Fruit fly (Drosophila melanogaster) whole organism, prepupa: Measurements from ENCODE around the gene Ire1.

ENCODE experiments used
- Blimp-1 ChIP-seq: fragments of 200-800 bp; sonication (Bioruptor generic); optimal IDR thresholded peaks from 3 replicates; lab custom pipeline; 2017; ENCODE audit warnings: missing biosample characterization, missing genetic modification characterization, mild to moderate bottlenecking, moderate library complexity, missing genetic modification reagents
- CG10631 ChIP-seq: fragments of 200-800 bp; sonication (Bioruptor generic); optimal IDR thresholded peaks from 2 replicates; lab custom pipeline; 2016; ENCODE audit warnings: missing biosample characterization, missing genetic modification characterization
- CG10669 ChIP-seq: fragments of 200-800 bp; sonication (Bioruptor generic); optimal IDR thresholded peaks from 3 replicates; lab custom pipeline; 2018; ENCODE audit warnings: missing biosample characterization, mild to moderate bottlenecking, missing genetic modification characterization, moderate library complexity
- CG11762 ChIP-seq: fragments of 200-800 bp; sonication (Bioruptor generic); optimal IDR thresholded peaks from 3 replicates; lab custom pipeline; 2016; ENCODE audit warnings: missing biosample characterization, missing genetic modification characterization; ENCODE audit not compliant: insufficient read depth
- CG11902 ChIP-seq: fragments of 200-800 bp; sonication (Bioruptor generic); optimal IDR thresholded peaks from 3 replicates; lab custom pipeline; 2016; ENCODE audit warnings: missing biosample characterization, missing genetic modification characterization
- CG15336 ChIP-seq: fragments of 200-800 bp; sonication (Bioruptor generic); IDR thresholded peaks from 2 replicates; pipeline ENCODE4 v1.3.6; 2022; ENCODE audit warnings: missing biosample characterization, missing genetic modification characterization
- CG1621 ChIP-seq: fragments of 200-800 bp; sonication (Bioruptor generic); optimal IDR thresholded peaks from 3 replicates; lab custom pipeline; 2018; ENCODE audit warnings: missing biosample characterization, mild to moderate bottlenecking, missing genetic modification characterization
- CG16779 ChIP-seq: fragments of 200-800 bp; sonication (Bioruptor generic); optimal IDR thresholded peaks from 3 replicates; lab custom pipeline; 2017; ENCODE audit warnings: missing biosample characterization, mild to moderate bottlenecking, missing genetic modification characterization
- CG3032 ChIP-seq: fragments of 200-800 bp; optimal IDR thresholded peaks from 2 replicates; lab custom pipeline; 2019; ENCODE audit warnings: missing biosample characterization, mild to moderate bottlenecking, missing genetic modification characterization, moderate library complexity
- CG31627 ChIP-seq: fragments of 200-800 bp; sonication (Bioruptor generic); optimal IDR thresholded peaks from 3 replicates; lab custom pipeline; 2016; ENCODE audit warnings: missing biosample characterization, missing genetic modification characterization
- CG34406 ChIP-seq: fragments of 200-800 bp; sonication (Bioruptor generic); optimal IDR thresholded peaks from 3 replicates; lab custom pipeline; 2016; ENCODE audit warnings: missing biosample characterization, missing genetic modification characterization
- CG4318 ChIP-seq: fragments of 200-800 bp; sonication (Bioruptor generic); optimal IDR thresholded peaks from 3 replicates; lab custom pipeline; 2017; ENCODE audit warnings: missing biosample characterization, mild to moderate bottlenecking, missing genetic modification characterization
- CG6163 ChIP-seq: fragments of 200-800 bp; sonication (Bioruptor generic); IDR thresholded peaks from 3 replicates; pipeline ENCODE4 v1.3.6; 2022; ENCODE audit warnings: missing biosample characterization, missing genetic modification characterization
- CG6276 ChIP-seq: fragments of 200-800 bp; sonication (Bioruptor generic); optimal IDR thresholded peaks from 2 replicates; lab custom pipeline; 2017; ENCODE audit warnings: missing biosample characterization, mild to moderate bottlenecking, missing genetic modification characterization
- CG6792 ChIP-seq: fragments of 200-800 bp; sonication (Bioruptor generic); optimal IDR thresholded peaks from 3 replicates; lab custom pipeline; 2016; ENCODE audit warnings: missing biosample characterization, missing genetic modification characterization
- CG6808 ChIP-seq: fragments of 200-800 bp; sonication (Bioruptor generic); optimal IDR thresholded peaks from 3 replicates; lab custom pipeline; 2017; ENCODE audit warnings: missing biosample characterization, missing genetic modification characterization, mild to moderate bottlenecking, moderate library complexity, missing genetic modification reagents
- CG7368 ChIP-seq: fragments of 200-800 bp; sonication (Bioruptor generic); optimal IDR thresholded peaks from 3 replicates; lab custom pipeline; 2016; ENCODE audit warnings: missing biosample characterization, missing genetic modification characterization
- CG8119 ChIP-seq: fragments of 200-800 bp; sonication (Bioruptor generic); IDR thresholded peaks from 3 replicates; pipeline ENCODE4 v1.3.6; 2022; ENCODE audit warnings: missing biosample characterization, missing genetic modification characterization
- CG9139 ChIP-seq: fragments of 200-800 bp; sonication (Bioruptor generic); optimal IDR thresholded peaks from 3 replicates; lab custom pipeline; 2017; ENCODE audit warnings: missing biosample characterization, mild to moderate bottlenecking, missing genetic modification characterization
- Eip75B ChIP-seq: fragments of 200-800 bp; sonication (Bioruptor generic); optimal IDR thresholded peaks from 3 replicates; lab custom pipeline; 2016; ENCODE audit warnings: missing biosample characterization, missing genetic modification characterization
- Eip93F ChIP-seq: fragments of 200-800 bp; sonication (Bioruptor generic); optimal IDR thresholded peaks from 2 replicates; lab custom pipeline; 2016; ENCODE audit warnings: missing biosample characterization, mild to moderate bottlenecking, missing genetic modification characterization
- Ets21C ChIP-seq: fragments of 200-800 bp; sonication (Bioruptor generic); optimal IDR thresholded peaks from 3 replicates; lab custom pipeline; 2016; ENCODE audit warnings: missing biosample characterization, missing genetic modification characterization
- Ets96B ChIP-seq: fragments of 200-800 bp; optimal IDR thresholded peaks from 2 replicates; lab custom pipeline; 2019; ENCODE audit warnings: missing biosample characterization, mild to moderate bottlenecking, missing genetic modification characterization, moderate library complexity
- Gug ChIP-seq: fragments of 200-800 bp; sonication (Bioruptor generic); IDR thresholded peaks from 2 replicates; pipeline ENCODE4 v1.3.6; 2022; ENCODE audit warnings: missing biosample characterization, missing genetic modification characterization
- Hr39 ChIP-seq: fragments of 200-800 bp; sonication (Bioruptor generic); optimal IDR thresholded peaks from 2 replicates; lab custom pipeline; 2016; ENCODE audit warnings: missing biosample characterization, missing genetic modification characterization
- Hr4 ChIP-seq: fragments of 200-800 bp; sonication (Bioruptor generic); optimal IDR thresholded peaks from 3 replicates; lab custom pipeline; 2016; ENCODE audit warnings: missing biosample characterization, missing genetic modification characterization
- Lpt ChIP-seq: fragments of 200-800 bp; sonication (Bioruptor generic); optimal IDR thresholded peaks from 3 replicates; lab custom pipeline; 2016; ENCODE audit warnings: missing biosample characterization, missing genetic modification characterization
- Met ChIP-seq: fragments of 200-800 bp; sonication (Bioruptor generic); optimal IDR thresholded peaks from 3 replicates; lab custom pipeline; 2016; ENCODE audit warnings: missing biosample characterization, missing genetic modification characterization
- OdsH ChIP-seq: fragments of 200-800 bp; sonication (Bioruptor generic); optimal IDR thresholded peaks from 3 replicates; lab custom pipeline; 2016; ENCODE audit warnings: missing biosample characterization, missing genetic modification characterization
- Smox ChIP-seq: fragments of 200-800 bp; sonication (Bioruptor generic); optimal IDR thresholded peaks from 3 replicates; lab custom pipeline; 2016; ENCODE audit warnings: missing biosample characterization, missing genetic modification characterization
- Sox102F ChIP-seq: fragments of 200-800 bp; sonication (Bioruptor generic); optimal IDR thresholded peaks from 2 replicates; lab custom pipeline; 2016; ENCODE audit warnings: missing biosample characterization, mild to moderate bottlenecking, missing genetic modification characterization
- Sox14 ChIP-seq: fragments of 200-800 bp; sonication (Bioruptor generic); optimal IDR thresholded peaks from 3 replicates; lab custom pipeline; 2016; ENCODE audit warnings: missing biosample characterization, missing genetic modification characterization
- achi ChIP-seq: fragments of 200-800 bp; sonication (Bioruptor generic); optimal IDR thresholded peaks from 3 replicates; lab custom pipeline; 2016; ENCODE audit warnings: missing biosample characterization, missing genetic modification characterization
- acj6 ChIP-seq: fragments of 200-800 bp; sonication (Bioruptor generic); optimal IDR thresholded peaks from 3 replicates; lab custom pipeline; 2016; ENCODE audit warnings: missing biosample characterization, missing genetic modification characterization
- cyc ChIP-seq: fragments of 200-800 bp; sonication (Bioruptor generic); optimal IDR thresholded peaks from 3 replicates; lab custom pipeline; 2016; ENCODE audit warnings: missing biosample characterization, missing genetic modification characterization
- dac ChIP-seq: fragments of 200-800 bp; sonication (Bioruptor generic); optimal IDR thresholded peaks from 2 replicates; lab custom pipeline; 2017; ENCODE audit warnings: missing biosample characterization, mild to moderate bottlenecking, missing genetic modification characterization
- dsx ChIP-seq: fragments of 200-800 bp; optimal IDR thresholded peaks from 3 replicates; lab custom pipeline; 2019; ENCODE audit warnings: missing biosample characterization, mild to moderate bottlenecking, missing genetic modification characterization, moderate library complexity; ENCODE audit not compliant: poor library complexity, severe bottlenecking
- eg ChIP-seq: fragments of 200-800 bp; sonication (Bioruptor generic); IDR thresholded peaks from 3 replicates; pipeline ENCODE4 v1.3.6; 2022; ENCODE audit warnings: missing biosample characterization, missing genetic modification characterization
- esn ChIP-seq: fragments of 200-800 bp; sonication (Bioruptor generic); optimal IDR thresholded peaks from 2 replicates; lab custom pipeline; 2016; ENCODE audit warnings: missing biosample characterization, mild to moderate bottlenecking, missing genetic modification characterization, moderate library complexity
- fd59A ChIP-seq: fragments of 200-800 bp; sonication (Bioruptor generic); optimal IDR thresholded peaks from 2 replicates; lab custom pipeline; 2017; ENCODE audit warnings: missing biosample characterization, mild to moderate bottlenecking, missing genetic modification characterization, missing genetic modification reagents
- fd85E ChIP-seq: fragments of 200-800 bp; sonication (Bioruptor generic); optimal IDR thresholded peaks from 3 replicates; lab custom pipeline; 2016; ENCODE audit warnings: missing biosample characterization, missing genetic modification characterization
- fkh ChIP-seq: fragments of 200-800 bp; sonication (Bioruptor generic); optimal IDR thresholded peaks from 3 replicates; lab custom pipeline; 2017; ENCODE audit warnings: missing biosample characterization, mild to moderate bottlenecking, missing genetic modification characterization, moderate library complexity
- lz ChIP-seq: fragments of 200-800 bp; sonication (Bioruptor generic); optimal IDR thresholded peaks from 3 replicates; lab custom pipeline; 2016; ENCODE audit warnings: missing biosample characterization, missing genetic modification characterization
- net ChIP-seq: fragments of 200-800 bp; sonication (Bioruptor generic); optimal IDR thresholded peaks from 3 replicates; lab custom pipeline; 2016; ENCODE audit warnings: missing biosample characterization, missing genetic modification characterization
- pdm3 ChIP-seq: fragments of 200-800 bp; sonication (Bioruptor generic); optimal IDR thresholded peaks from 3 replicates; lab custom pipeline; 2016; ENCODE audit warnings: missing biosample characterization, missing genetic modification characterization
- salr ChIP-seq, 2 experiments: fragments of 200-800 bp; sonication (Bioruptor generic); optimal IDR thresholded peaks; 3 replicates each; lab custom pipeline; 2016 to 2018; ENCODE audit warnings: missing biosample characterization in 2 of 2, missing genetic modification characterization in 2 of 2, mild to moderate bottlenecking in 1 of 2
- spab ChIP-seq: fragments of 200-800 bp; sonication (Bioruptor generic); optimal IDR thresholded peaks from 2 replicates; lab custom pipeline; 2017; ENCODE audit warnings: missing biosample characterization, mild to moderate bottlenecking, missing genetic modification characterization, missing genetic modification reagents
- ss ChIP-seq, 2 experiments: fragments of 200-800 bp; sonication (Bioruptor generic); optimal IDR thresholded peaks; 2 replicates in 1 of 2; 3 replicates in 1 of 2; lab custom pipeline; 2017 to 2018; ENCODE audit warnings: mild to moderate bottlenecking in 2 of 2, missing biosample characterization in 2 of 2, missing genetic modification characterization in 2 of 2, moderate library complexity in 1 of 2
- svp ChIP-seq: fragments of 200-800 bp; sonication (Bioruptor generic); peaks from one replicate; lab custom pipeline; 2016; ENCODE audit warnings: missing biosample characterization, missing genetic modification characterization
- topi ChIP-seq: fragments of 200-800 bp; sonication (Bioruptor generic); optimal IDR thresholded peaks from 3 replicates; lab custom pipeline; 2016; ENCODE audit warnings: missing biosample characterization, missing genetic modification characterization
- vri ChIP-seq: fragments of 200-800 bp; sonication (Bioruptor generic); optimal IDR thresholded peaks from 3 replicates; lab custom pipeline; 2016; ENCODE audit warnings: missing biosample characterization, mild to moderate bottlenecking, missing genetic modification characterization

Ire1 gene

DNA sequence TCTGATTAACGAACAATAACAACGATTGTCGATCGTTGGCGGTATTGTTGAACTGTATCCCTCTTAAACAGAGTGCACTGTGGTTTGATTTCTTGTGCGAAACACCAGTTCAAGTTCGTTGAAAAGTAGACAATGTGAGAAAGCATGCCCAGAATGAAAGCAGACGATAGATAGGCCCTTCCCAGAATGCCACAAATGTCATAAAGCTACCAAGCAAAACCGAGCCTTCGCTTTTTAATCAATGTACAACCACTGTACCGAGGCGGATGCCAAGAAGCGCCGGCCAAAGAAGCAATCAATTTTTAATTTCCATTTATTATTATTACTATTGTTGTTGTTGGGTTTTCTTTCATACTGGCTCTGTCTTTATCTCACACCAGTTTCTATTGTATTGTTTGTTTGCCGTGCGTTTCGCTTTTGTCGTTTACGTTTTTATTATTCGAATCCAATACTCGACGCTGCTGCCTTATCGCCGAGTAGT lies 47.8 kb upstream of the Ire1 start:
- TF ChIP-seq Lpt (GFP tag; lab: Kevin White, UChicago) (peak; percentile 73), dsx (peak; percentile 51), pdm3 (GFP tag; lab: Kevin White, UChicago) (peak; percentile 86), CG6792 (peak; percentile 89), fd59A (GFP tag; lab: Kevin White, UChicago) (peak; percentile 59), Eip93F (GFP tag; lab: Kevin White, UChicago) (no peak), lz (GFP tag; lab: Kevin White, UChicago) (peak; percentile 88), OdsH (peak; percentile 87), Ets21C (GFP tag; lab: Kevin White, UChicago) (peak; percentile 84), CG10631 (GFP tag; lab: Kevin White, UChicago) (peak; percentile 82), spab (peak; percentile 54), Hr39 (peak; percentile 88), fd85E (GFP tag; lab: Kevin White, UChicago) (peak; percentile 65), CG6163 (GFP tag; lab: Robert Waterston, UW) (peak; percentile 90), Eip75B (GFP tag; lab: Kevin White, UChicago) (peak; percentile 79), CG31627 (GFP tag; lab: Kevin White, UChicago) (peak; percentile 86), Gug (GFP tag; lab: Robert Waterston, UW) (peak; percentile 70), CG10669 (peak; percentile 77), CG15336 (GFP tag; lab: Robert Waterston, UW) (peak; percentile 87), acj6 (peak; percentile 86), CG11902 (peak; percentile 82), CG3032 (tag; lab: Kevin White, UChicago) (peak; percentile 52), svp (GFP tag; lab: Kevin White, UChicago) (peak; percentile 95), CG4318 (GFP tag; lab: Kevin White, UChicago) (peak; percentile 63), CG16779 (tag; lab: Kevin White, UChicago) (peak; percentile 57), Sox14 (peak; percentile 92), achi (GFP tag; lab: Kevin White, UChicago) (peak; percentile 84), cyc (GFP tag; lab: Kevin White, UChicago) (peak; percentile 81), ss (GFP tag; optimal IDR thresholded peaks at IDR 0.05; lab: Kevin White, UChicago) (peak in 1 of 2 experiments; percentile 42), salr (GFP tag; optimal IDR thresholded peaks at IDR 0.05; lab: Kevin White, UChicago) (peak; percentile 68), topi (GFP tag; lab: Kevin White, UChicago) (peak; percentile 81), Blimp-1 (peak; percentile 42), esn (GFP tag; lab: Kevin White, UChicago) (peak; percentile 89), CG6276 (peak; percentile 77), net (GFP tag; lab: Kevin White, UChicago) (peak; percentile 84), Hr4 (GFP tag; lab: Kevin White, UChicago) (peak; percentile 86), vri (GFP tag; lab: Kevin White, UChicago) (peak; percentile 82), Met (GFP tag; lab: Kevin White, UChicago) (peak; percentile 71), CG6808 (peak; percentile 53), CG9139 (no peak), CG34406 (GFP tag; lab: Kevin White, UChicago) (peak; percentile 85), Smox (GFP tag; lab: Kevin White, UChicago) (peak; percentile 86), Sox102F (peak; percentile 87), eg (GFP tag; lab: Robert Waterston, UW) (peak; percentile 90), CG8119 (GFP tag; lab: Robert Waterston, UW) (peak; percentile 80), CG1621 (tag; lab: Kevin White, UChicago) (peak; percentile 82), CG7368 (GFP tag; lab: Kevin White, UChicago) (peak; percentile 80), fkh (GFP tag; lab: Kevin White, UChicago) (peak; percentile 14), CG11762 (GFP tag; lab: Kevin White, UChicago) (peak; percentile 74), dac (GFP tag; lab: Kevin White, UChicago) (peak; percentile 67), Ets96B (tag; lab: Kevin White, UChicago) (peak; percentile 69)
